Fruit fly (Drosophila melanogaster) whole organism, embryonic: ENCODE measurements around the gene CG13603.

Experiments
- Asciz ChIP-seq: fragments of 200-800 bp; sonication (Bioruptor generic); optimal IDR thresholded peaks from 2 replicates; lab custom pipeline; 2017; ENCODE audit warnings: missing biosample characterization, mild to moderate bottlenecking, missing genetic modification characterization, missing genetic modification reagents
- Blimp-1 ChIP-seq: fragments of 200-800 bp; sonication (Bioruptor generic); optimal IDR thresholded peaks from 3 replicates; lab custom pipeline; 2018; ENCODE audit warnings: missing biosample characterization, missing genetic modification characterization, mild to moderate bottlenecking, moderate library complexity, missing genetic modification reagents
- CG10462 ChIP-seq: fragments of 200-800 bp; sonication (Bioruptor generic); optimal IDR thresholded peaks from 2 replicates; lab custom pipeline; 2016; ENCODE audit warnings: missing biosample characterization, missing genetic modification characterization
- CG12155 ChIP-seq: fragments of 200-800 bp; sonication (Bioruptor generic); optimal IDR thresholded peaks from 3 replicates; lab custom pipeline; 2016; ENCODE audit warnings: missing biosample characterization, missing genetic modification characterization
- CG12219 ChIP-seq: fragments of 200-800 bp; sonication (Bioruptor generic); optimal IDR thresholded peaks from 3 replicates; lab custom pipeline; 2018; ENCODE audit warnings: missing biosample characterization, mild to moderate bottlenecking, missing genetic modification characterization
- CG12299 ChIP-seq: fragments of 200-800 bp; sonication (Bioruptor generic); optimal IDR thresholded peaks from 2 replicates; lab custom pipeline; 2018; ENCODE audit warnings: missing biosample characterization, mild to moderate bottlenecking, missing genetic modification characterization
- CG12769 ChIP-seq: fragments of 200-800 bp; sonication (Bioruptor generic); optimal IDR thresholded peaks from 2 replicates; lab custom pipeline; 2019; ENCODE audit warnings: missing biosample characterization, mild to moderate bottlenecking, missing genetic modification characterization, moderate library complexity
- CG13296 ChIP-seq: fragments of 200-800 bp; sonication (Bioruptor generic); optimal IDR thresholded peaks from 3 replicates; lab custom pipeline; 2018; ENCODE audit warnings: missing biosample characterization, mild to moderate bottlenecking, missing genetic modification characterization
- CG1529 ChIP-seq: fragments of 200-800 bp; sonication (Bioruptor generic); optimal IDR thresholded peaks from 3 replicates; lab custom pipeline; 2018; ENCODE audit warnings: missing biosample characterization, missing genetic modification characterization
- CG15696 ChIP-seq: fragments of 200-800 bp; sonication (Bioruptor generic); optimal IDR thresholded peaks from 2 replicates; lab custom pipeline; 2019; ENCODE audit warnings: missing biosample characterization, mild to moderate bottlenecking, missing genetic modification characterization, moderate library complexity
- CG1603 ChIP-seq: fragments of 200-800 bp; sonication (Bioruptor generic); optimal IDR thresholded peaks from 2 replicates; lab custom pipeline; 2019; ENCODE audit warnings: missing biosample characterization, mild to moderate bottlenecking, missing genetic modification characterization, moderate library complexity
- CG18619 ChIP-seq: fragments of 200-800 bp; sonication (Bioruptor generic); optimal IDR thresholded peaks from 3 replicates; lab custom pipeline; 2017; ENCODE audit warnings: missing biosample characterization, mild to moderate bottlenecking, missing genetic modification characterization
- CG2202 ChIP-seq: fragments of 200-800 bp; sonication (Bioruptor generic); optimal IDR thresholded peaks from 2 replicates; lab custom pipeline; 2018; ENCODE audit warnings: missing biosample characterization, mild to moderate bottlenecking, missing genetic modification characterization
- CG2875 ChIP-seq: fragments of 200-800 bp; sonication (Bioruptor generic); optimal IDR thresholded peaks from 2 replicates; lab custom pipeline; 2017; ENCODE audit warnings: missing biosample characterization, mild to moderate bottlenecking, missing genetic modification characterization, missing genetic modification reagents
- CG2889 ChIP-seq: fragments of 200-800 bp; sonication (Bioruptor generic); IDR thresholded peaks from 3 replicates; pipeline ENCODE4 v1.3.6; 2022; ENCODE audit warnings: missing biosample characterization, missing genetic modification characterization
- CG31365 ChIP-seq: fragments of 200-800 bp; sonication (Bioruptor generic); optimal IDR thresholded peaks from 2 replicates; lab custom pipeline; 2018; ENCODE audit warnings: missing biosample characterization, mild to moderate bottlenecking, missing genetic modification characterization
- CG33557 ChIP-seq: fragments of 200-800 bp; sonication (Bioruptor generic); optimal IDR thresholded peaks from 2 replicates; lab custom pipeline; 2019; ENCODE audit warnings: missing biosample characterization, mild to moderate bottlenecking, missing genetic modification characterization, moderate library complexity
- CG4328 ChIP-seq: fragments of 200-800 bp; sonication (Bioruptor generic); optimal IDR thresholded peaks from 3 replicates; lab custom pipeline; 2017; ENCODE audit warnings: missing biosample characterization, missing genetic modification reagents, missing genetic modification characterization
- CG6254 ChIP-seq: fragments of 200-800 bp; sonication (Bioruptor generic); optimal IDR thresholded peaks from 3 replicates; lab custom pipeline; 2017; ENCODE audit warnings: mild to moderate bottlenecking, missing biosample characterization, missing genetic modification reagents, missing genetic modification characterization
- CG6765 ChIP-seq: fragments of 200-800 bp; sonication (Bioruptor generic); optimal IDR thresholded peaks from 3 replicates; lab custom pipeline; 2017; ENCODE audit warnings: missing biosample characterization, mild to moderate bottlenecking, missing genetic modification characterization
- CG7987 ChIP-seq: fragments of 200-800 bp; sonication (Bioruptor generic); optimal IDR thresholded peaks from 2 replicates; lab custom pipeline; 2018; ENCODE audit warnings: missing biosample characterization, mild to moderate bottlenecking, missing genetic modification characterization, moderate library complexity
- CG8089 ChIP-seq: fragments of 200-800 bp; sonication (Bioruptor generic); optimal IDR thresholded peaks from 3 replicates; lab custom pipeline; 2016; ENCODE audit warnings: missing biosample characterization, missing genetic modification characterization
- CG9609 ChIP-seq: fragments of 200-800 bp; sonication (Bioruptor generic); optimal IDR thresholded peaks from 3 replicates; lab custom pipeline; 2016; ENCODE audit warnings: missing biosample characterization, missing genetic modification characterization
- Chrac-16 ChIP-seq: fragments of 200-800 bp; sonication (Bioruptor generic); optimal IDR thresholded peaks from 3 replicates; lab custom pipeline; 2016; ENCODE audit warnings: missing biosample characterization, missing genetic modification characterization
- CoRest ChIP-seq: fragments of 200-800 bp; sonication (Bioruptor generic); optimal IDR thresholded peaks from 3 replicates; lab custom pipeline; 2018; ENCODE audit warnings: missing biosample characterization, mild to moderate bottlenecking, missing genetic modification characterization, moderate library complexity
- Doc2 ChIP-seq: fragments of 200-800 bp; sonication (Bioruptor generic); IDR thresholded peaks from 2 replicates; pipeline ENCODE4 v1.3.6; 2022; ENCODE audit warnings: missing biosample characterization, missing genetic modification characterization
- Ets97D ChIP-seq: fragments of 200-800 bp; sonication (Bioruptor generic); optimal IDR thresholded peaks from 3 replicates; lab custom pipeline; 2016; ENCODE audit warnings: missing biosample characterization, missing genetic modification characterization
- Fer2 ChIP-seq: fragments of 200-800 bp; sonication (Bioruptor generic); optimal IDR thresholded peaks from 2 replicates; lab custom pipeline; 2018; ENCODE audit warnings: missing biosample characterization, mild to moderate bottlenecking, missing genetic modification characterization, moderate library complexity
- H2.0 ChIP-seq: fragments of 200-800 bp; sonication (Bioruptor generic); IDR thresholded peaks from 2 replicates; pipeline ENCODE4 v1.3.6; 2022; ENCODE audit warnings: missing biosample characterization, missing genetic modification characterization
- NK7.1 ChIP-seq: fragments of 200-800 bp; sonication (Bioruptor generic); optimal IDR thresholded peaks from 3 replicates; lab custom pipeline; 2016; ENCODE audit warnings: missing biosample characterization, missing genetic modification characterization
- Neu2 ChIP-seq: fragments of 200-800 bp; sonication (Bioruptor generic); optimal IDR thresholded peaks from 3 replicates; lab custom pipeline; 2016; ENCODE audit warnings: missing biosample characterization, missing genetic modification characterization, borderline replicate concordance
- Sox100B ChIP-seq: fragments of 200-800 bp; sonication (Bioruptor generic); optimal IDR thresholded peaks from 3 replicates; lab custom pipeline; 2018; ENCODE audit warnings: missing biosample characterization, mild to moderate bottlenecking, missing genetic modification characterization
- Ssrp ChIP-seq: fragments of 200-800 bp; sonication (Bioruptor generic); optimal IDR thresholded peaks from 2 replicates; lab custom pipeline; 2018; ENCODE audit warnings: missing biosample characterization, mild to moderate bottlenecking, missing genetic modification characterization, moderate library complexity
- Vsx1 ChIP-seq: fragments of 200-800 bp; sonication (Bioruptor generic); optimal IDR thresholded peaks from 2 replicates; lab custom pipeline; 2017; ENCODE audit warnings: missing biosample characterization, mild to moderate bottlenecking, missing genetic modification characterization, missing genetic modification reagents
- bigmax ChIP-seq: fragments of 200-800 bp; sonication (Bioruptor generic); optimal IDR thresholded peaks from 2 replicates; lab custom pipeline; 2018; ENCODE audit warnings: missing biosample characterization, mild to moderate bottlenecking, missing genetic modification characterization
- caup ChIP-seq: fragments of 200-800 bp; sonication (Bioruptor generic); optimal IDR thresholded peaks from 3 replicates; lab custom pipeline; 2017; ENCODE audit warnings: missing biosample characterization, mild to moderate bottlenecking, missing genetic modification characterization, moderate library complexity; ENCODE audit not compliant: severe bottlenecking
- chm ChIP-seq: fragments of 200-800 bp; sonication (Bioruptor generic); IDR thresholded peaks from 2 replicates; pipeline ENCODE4 v1.3.6; 2022; ENCODE audit warnings: missing biosample characterization, missing genetic modification characterization
- fd102C ChIP-seq: fragments of 200-800 bp; sonication (Bioruptor generic); optimal IDR thresholded peaks from 2 replicates; lab custom pipeline; 2018; ENCODE audit warnings: missing biosample characterization, mild to moderate bottlenecking, missing genetic modification characterization, moderate library complexity
- hb ChIP-seq: fragments of 200-800 bp; sonication (Bioruptor generic); IDR thresholded peaks from 3 replicates; pipeline ENCODE4 v1.3.6; 2022; ENCODE audit warnings: missing biosample characterization, missing genetic modification characterization; ENCODE audit not compliant: partially characterized antibody
- ind ChIP-seq: fragments of 200-800 bp; sonication (Bioruptor generic); optimal IDR thresholded peaks from 3 replicates; lab custom pipeline; 2016; ENCODE audit warnings: missing biosample characterization, missing genetic modification characterization
- insv ChIP-seq, 2 experiments: fragments of 200-800 bp; sonication (Bioruptor generic); optimal IDR thresholded peaks; 3 replicates each; lab custom pipeline; 2016 to 2018; ENCODE audit warnings: missing biosample characterization in 2 of 2, missing genetic modification characterization in 2 of 2
- inv ChIP-seq: fragments of 200-800 bp; sonication (Bioruptor generic); IDR thresholded peaks from 2 replicates; pipeline ENCODE4 v1.3.6; 2022; ENCODE audit warnings: missing biosample characterization, missing genetic modification characterization; ENCODE audit not compliant: partially characterized antibody
- nmo ChIP-seq: fragments of 200-800 bp; sonication (Bioruptor generic); optimal IDR thresholded peaks from 2 replicates; lab custom pipeline; 2018; ENCODE audit warnings: missing biosample characterization, mild to moderate bottlenecking, missing genetic modification characterization, moderate library complexity
- org-1 ChIP-seq: fragments of 200-800 bp; sonication (Bioruptor generic); optimal IDR thresholded peaks from 2 replicates; lab custom pipeline; 2017; ENCODE audit warnings: missing biosample characterization, missing genetic modification characterization
- otp ChIP-seq: fragments of 200-800 bp; sonication (Bioruptor generic); IDR thresholded peaks from 3 replicates; pipeline ENCODE4, ENCODE4 v1.3.6; 2022; ENCODE audit warnings: missing biosample characterization, missing genetic modification characterization
- repo ChIP-seq: fragments of 200-800 bp; sonication (Bioruptor generic); optimal IDR thresholded peaks from 2 replicates; lab custom pipeline; 2016; ENCODE audit warnings: missing biosample characterization, missing genetic modification characterization
- run ChIP-seq: fragments of 200-800 bp; sonication (Bioruptor generic); optimal IDR thresholded peaks from 3 replicates; lab custom pipeline; 2018; ENCODE audit warnings: missing biosample characterization, mild to moderate bottlenecking, missing genetic modification characterization
- salm ChIP-seq: fragments of 200-800 bp; sonication (Bioruptor generic); optimal IDR thresholded peaks from 2 replicates; lab custom pipeline; 2018; ENCODE audit warnings: missing biosample characterization, mild to moderate bottlenecking, missing genetic modification characterization
- trh ChIP-seq: fragments of 200-800 bp; sonication (Bioruptor generic); optimal IDR thresholded peaks from 2 replicates; lab custom pipeline; 2016; ENCODE audit warnings: missing biosample characterization, missing genetic modification characterization
- vvl ChIP-seq: fragments of 200-800 bp; sonication (Bioruptor generic); IDR thresholded peaks from 2 replicates; pipeline ENCODE4 v1.3.6; 2022; ENCODE audit warnings: missing biosample characterization, missing genetic modification characterization

Gene CG13603

DNA sequence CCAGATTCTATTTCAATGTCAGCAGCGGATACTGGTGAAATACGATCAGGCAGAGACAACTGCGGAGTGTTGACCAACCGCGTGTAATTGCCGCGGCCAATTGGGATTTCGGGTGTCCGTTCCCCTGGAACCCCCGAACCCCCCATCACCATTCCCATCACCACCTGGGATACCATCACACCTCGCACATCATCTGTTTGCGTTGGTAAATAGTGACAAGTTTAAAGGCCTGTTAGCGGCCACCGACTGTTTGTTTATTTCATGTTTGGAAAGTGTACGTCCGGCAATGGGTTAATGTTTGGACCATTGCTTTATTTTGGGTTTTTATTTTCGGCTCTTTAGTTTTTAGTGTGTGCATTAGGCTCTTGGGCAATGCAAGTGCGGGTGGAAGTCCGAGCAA lies 39.4 kb downstream of the CG13603 start (continued):
- TF ChIP-seq CG6765 (GFP tag; lab: Kevin White, UChicago) (peak; percentile 6), org-1 (GFP tag; lab: Kevin White, UChicago) (peak; percentile 34), CG4328 (GFP tag; lab: Kevin White, UChicago) (peak; percentile 36), Chrac-16 (GFP tag; lab: Kevin White, UChicago) (no peak), chm (GFP tag; lab: Robert Waterston, UW) (no peak), Fer2 (tag; lab: Kevin White, UChicago) (no peak), Blimp-1 (peak; percentile 22), CG1529 (GFP tag; lab: Kevin White, UChicago) (peak; percentile 34), Doc2 (GFP tag; lab: Robert Waterston, UW) (no peak), CG2875 (GFP tag; lab: Kevin White, UChicago) (peak; percentile 43), vvl (GFP tag; lab: Robert Waterston, UW) (0 out of 2 replicates have a peak, but pooled peaks have one; percentile 15), Asciz (peak; percentile 68), hb (GFP tag; lab: Robert Waterston, UW) (no peak), Vsx1 (GFP tag; lab: Kevin White, UChicago) (peak; percentile 10), CG7987 (GFP tag; lab: Kevin White, UChicago) (peak; percentile 37), insv (GFP tag; optimal IDR thresholded peaks at IDR 0.05; lab: Kevin White, UChicago) (no peak), run (tag; lab: Kevin White, UChicago) (peak; percentile 7), CG12155 (GFP tag; lab: Kevin White, UChicago) (no peak), CoRest (tag; lab: Kevin White, UChicago) (peak; percentile 2), CG18619 (GFP tag; lab: Kevin White, UChicago) (peak; percentile 3), salm (tag; lab: Kevin White, UChicago) (no peak), CG9609 (GFP tag; lab: Kevin White, UChicago) (no peak), fd102C (GFP tag; lab: Kevin White, UChicago) (no peak), Neu2 (GFP tag; lab: Kevin White, UChicago) (no peak), caup (GFP tag; lab: Kevin White, UChicago) (peak; percentile 9), CG6254 (GFP tag; lab: Kevin White, UChicago) (peak; percentile 17), NK7.1 (no peak), Ets97D (GFP tag; lab: Kevin White, UChicago) (no peak), CG8089 (GFP tag; lab: Kevin White, UChicago) (no peak), ind (GFP tag; lab: Kevin White, UChicago) (no peak), inv (GFP tag; lab: Robert Waterston, UW) (no peak), CG2889 (GFP tag; lab: Robert Waterston, UW) (no peak), otp (GFP tag; lab: Robert Waterston, UW) (0 out of 3 replicates have a peak, but pooled peaks have one; percentile 25), CG13296 (GFP tag; lab: Kevin White, UChicago) (peak; percentile 29), nmo (GFP tag; lab: Kevin White, UChicago) (no peak), bigmax (no peak), CG12769 (tag; lab: Kevin White, UChicago) (peak; percentile 36), repo (no peak), Ssrp (tag; lab: Kevin White, UChicago) (no peak), Sox100B (GFP tag; lab: Kevin White, UChicago) (peak; percentile 24), CG2202 (tag; lab: Kevin White, UChicago) (peak; percentile 8), CG33557 (peak; percentile 32), CG12299 (tag; lab: Kevin White, UChicago) (no peak), H2.0 (GFP tag; lab: Robert Waterston, UW) (no peak), CG10462 (GFP tag; lab: Kevin White, UChicago) (no peak), CG1603 (peak; percentile 34), CG12219 (peak; percentile 29), CG31365 (tag; lab: Kevin White, UChicago) (peak; percentile 32), CG15696 (tag; lab: Kevin White, UChicago) (peak; percentile 36), trh (GFP tag; lab: Kevin White, UChicago) (no peak)
